Worm (Caenorhabditis elegans) whole organism, L1 larva: ENCODE results near the gene T27E4.1.

Experiments used
- alr-1 ChIP-seq: fragments of 200-800 bp; sonication (Bioruptor generic); optimal IDR thresholded peaks from 2 replicates; lab custom pipeline; 2018; ENCODE audit warnings: borderline replicate concordance, mild to moderate bottlenecking, missing genetic modification characterization, missing compliant biosample characterization
- aly-2 ChIP-seq: fragments of 150-350 bp; optimal IDR thresholded peaks from 2 replicates; lab custom pipeline; 2014; ENCODE audit warnings: missing biosample characterization, missing genetic modification characterization
- ama-1 ChIP-seq: fragments of 150-350 bp; optimal IDR thresholded peaks from 2 replicates; lab custom pipeline; 2014
- blmp-1 ChIP-seq: fragments of 150-350 bp; optimal IDR thresholded peaks from 2 replicates; lab custom pipeline; 2014; ENCODE audit warnings: missing biosample characterization, missing genetic modification characterization
- ceh-82 ChIP-seq, 3 experiments: fragments of 150-350 bp in 1 of 3; sonication (generic microtip) in 2 of 3; optimal IDR thresholded peaks; 2 replicates each; lab custom pipeline; 2014 to 2017; ENCODE audit warnings: missing biosample characterization in 3 of 3, missing genetic modification characterization in 3 of 3
- ces-1 ChIP-seq: fragments of 150-350 bp; optimal IDR thresholded peaks from 2 replicates; lab custom pipeline; 2014; ENCODE audit warnings: missing biosample characterization, missing genetic modification reagents, missing genetic modification characterization
- dsc-1 ChIP-seq: sonication (generic microtip); optimal IDR thresholded peaks from 2 replicates; lab custom pipeline; 2016; ENCODE audit warnings: mild to moderate bottlenecking, missing genetic modification characterization, missing compliant biosample characterization
- efl-1 ChIP-seq, 4 experiments: fragments of 150-350 bp; optimal IDR thresholded peaks in 3 of 4; peaks in 1 of 4; 1 replicate in 1 of 4; 2 replicates in 3 of 4; lab custom pipeline; 2014; ENCODE audit warnings: missing biosample characterization in 2 of 4, missing genetic modification characterization in 2 of 4, missing genetic modification reagents in 2 of 4
- efl-3 ChIP-seq: fragments of 200-800 bp; sonication (Bioruptor generic); optimal IDR thresholded peaks from 2 replicates; lab custom pipeline; 2018; ENCODE audit warnings: mild to moderate bottlenecking, missing genetic modification characterization, missing compliant biosample characterization
- egl-27 ChIP-seq, 2 experiments: fragments of 150-350 bp in 1 of 2; sonication (generic microtip); optimal IDR thresholded peaks; 3 replicates each; lab custom pipeline; 2017 to 2018; ENCODE audit warnings: missing biosample characterization in 2 of 2, missing genetic modification characterization in 2 of 2, missing genetic modification reagents in 2 of 2
- elt-2 ChIP-seq: sonication (generic microtip); optimal IDR thresholded peaks from 2 replicates; lab custom pipeline; 2016; ENCODE audit warnings: missing genetic modification characterization, mild to moderate bottlenecking, inconsistent platforms, missing compliant biosample characterization, missing genetic modification reagents
- fkh-8 ChIP-seq: sonication (generic microtip); optimal IDR thresholded peaks from 2 replicates; lab custom pipeline; 2016; ENCODE audit warnings: mild to moderate bottlenecking, missing genetic modification characterization, missing compliant biosample characterization
- fos-1 ChIP-seq: fragments of 150-350 bp; optimal IDR thresholded peaks from 2 replicates; lab custom pipeline; 2014; ENCODE audit warnings: missing biosample characterization, missing genetic modification characterization
- lin-13 ChIP-seq: fragments of 150-350 bp; optimal IDR thresholded peaks from 2 replicates; lab custom pipeline; 2014; ENCODE audit warnings: missing biosample characterization, missing genetic modification reagents, missing genetic modification characterization
- lin-14 ChIP-seq: fragments of 200-800 bp; sonication (Bioruptor generic); optimal IDR thresholded peaks from 2 replicates; lab custom pipeline; 2018; ENCODE audit warnings: mild to moderate bottlenecking, missing genetic modification characterization, moderate library complexity, missing compliant biosample characterization
- lin-35 ChIP-seq, 2 experiments: fragments of 150-350 bp; optimal IDR thresholded peaks; 2 replicates each; lab custom pipeline; 2014; ENCODE audit warnings: missing biosample characterization in 2 of 2, missing genetic modification characterization in 2 of 2, missing genetic modification reagents in 2 of 2
- lir-3 ChIP-seq: sonication (generic microtip); optimal IDR thresholded peaks from 2 replicates; lab custom pipeline; 2016; ENCODE audit warnings: mild to moderate bottlenecking, missing genetic modification characterization, moderate library complexity, missing compliant biosample characterization; ENCODE audit not compliant: poor library complexity
- lsy-2 ChIP-seq, 2 experiments: fragments of 150-350 bp; optimal IDR thresholded peaks; 2 replicates each; lab custom pipeline; 2014; ENCODE audit warnings: missing biosample characterization in 2 of 2, missing genetic modification characterization in 2 of 2
- mab-9 ChIP-seq: fragments of 200-800 bp; sonication (Bioruptor generic); IDR thresholded peaks from 2 replicates; pipeline ENCODE4 v1.3.6; 2022; ENCODE audit warnings: missing genetic modification reagents, missing genetic modification characterization, missing compliant biosample characterization
- mdl-1 ChIP-seq, 2 experiments: fragments of 150-350 bp; optimal IDR thresholded peaks; 2 replicates each; lab custom pipeline; 2014 to 2017; ENCODE audit warnings: missing biosample characterization in 2 of 2, missing genetic modification characterization in 2 of 2, inconsistent platforms in 1 of 2
- nhr-19 ChIP-seq: fragments of 200-800 bp; sonication (Bioruptor generic); conservative IDR thresholded peaks from 2 replicates; pipeline ENCODE4 v1.3.6; 2022; ENCODE audit warnings: missing genetic modification characterization, missing compliant biosample characterization
- nhr-20 ChIP-seq: sonication (generic microtip); optimal IDR thresholded peaks from 2 replicates; lab custom pipeline; 2016; ENCODE audit warnings: mild to moderate bottlenecking, missing genetic modification characterization, missing compliant biosample characterization
- nhr-47 ChIP-seq: sonication (generic microtip); optimal IDR thresholded peaks from 2 replicates; lab custom pipeline; 2016; ENCODE audit warnings: mild to moderate bottlenecking, missing genetic modification characterization, moderate library complexity, missing compliant biosample characterization
- nhr-71 ChIP-seq: sonication (generic microtip); optimal IDR thresholded peaks from 2 replicates; lab custom pipeline; 2016; ENCODE audit warnings: mild to moderate bottlenecking, missing genetic modification characterization, moderate library complexity, missing compliant biosample characterization
- nhr-77 ChIP-seq: fragments of 150-350 bp; optimal IDR thresholded peaks from 2 replicates; lab custom pipeline; 2014; ENCODE audit warnings: missing biosample characterization, missing genetic modification characterization
- nhr-85 ChIP-seq: sonication (generic microtip); peaks from one replicate; lab custom pipeline; 2016; ENCODE audit warnings: missing genetic modification characterization, inconsistent platforms, missing compliant biosample characterization
- nhr-90 ChIP-seq: sonication (generic microtip); optimal IDR thresholded peaks from 2 replicates; lab custom pipeline; 2016; ENCODE audit warnings: mild to moderate bottlenecking, missing genetic modification characterization, missing compliant biosample characterization; ENCODE audit not compliant: poor library complexity
- snpc-4 ChIP-seq: fragments of 150-350 bp; optimal IDR thresholded peaks from 2 replicates; lab custom pipeline; 2014; ENCODE audit warnings: missing biosample characterization, missing genetic modification characterization
- sptf-1 ChIP-seq: fragments of 150-350 bp; optimal IDR thresholded peaks from 2 replicates; lab custom pipeline; 2014; ENCODE audit warnings: missing biosample characterization, missing genetic modification characterization

The T27E4.1 gene

DNA sequence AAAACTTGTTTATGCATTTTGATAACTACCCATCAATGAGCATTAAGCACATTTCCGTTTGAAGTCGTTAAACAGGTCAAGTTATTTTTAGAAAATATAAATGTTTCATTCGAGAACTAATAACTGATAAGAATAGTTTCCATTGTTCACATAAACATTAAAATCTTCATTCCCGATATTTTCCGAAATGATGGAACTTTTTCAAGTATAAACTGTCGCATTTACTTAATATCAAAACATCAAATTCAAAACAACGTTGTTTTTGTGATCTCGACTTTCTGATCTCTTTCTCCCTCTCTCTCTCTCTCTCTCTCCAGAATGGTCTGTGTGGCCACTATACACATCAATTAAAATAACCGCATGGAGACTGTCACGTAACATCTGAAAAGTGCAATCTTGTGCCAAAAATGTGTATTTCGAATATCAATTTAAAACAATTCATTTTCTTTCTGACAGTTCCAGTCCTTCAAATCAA is 17.7 kb upstream of the T27E4.1 start (continued):
- peak; percentile 21 for TF ChIP-seq nhr-19 (GFP tag; lab: Robert Waterston, UW)
- peak; percentile 11 for TF ChIP-seq lin-13 (GFP tag; lab: Kevin White, UChicago)
- peak; percentile 43 for TF ChIP-seq nhr-20 (tag; lab: Kevin White, UChicago)
- TF ChIP-seq ama-1 (lab: Kevin White, UChicago): peak; percentile 64
- TF ChIP-seq lin-35 (GFP tag; optimal IDR thresholded peaks at IDR 0.05; lab: Kevin White, UChicago): peak in 1 of 2 experiments; percentile 28
- TF ChIP-seq sptf-1 (tag; lab: Kevin White, UChicago): no peak
- TF ChIP-seq aly-2: no peak

DNA sequence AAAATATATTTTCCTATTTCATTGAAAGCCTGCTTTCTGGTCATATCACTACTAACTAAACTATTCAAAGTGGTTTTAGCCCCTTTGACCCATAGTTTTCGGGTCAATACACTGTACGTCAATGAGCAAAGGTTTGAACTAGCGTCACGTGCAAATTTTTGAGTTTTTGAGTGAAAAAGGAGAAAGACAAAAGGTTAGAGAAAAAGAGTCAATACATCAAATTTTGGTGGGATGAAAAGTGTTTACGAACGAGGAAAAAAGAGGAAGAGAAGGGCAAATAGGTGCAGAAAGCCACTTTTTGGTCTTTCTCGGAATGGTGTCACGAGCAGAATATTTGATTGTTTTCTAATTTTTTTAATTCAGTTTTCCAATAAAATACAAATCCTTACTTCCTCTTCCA is 16.3 kb upstream of the T27E4.1 start:
- TF ChIP-seq efl-1 (optimal IDR thresholded peaks at IDR 0.05; lab: Kevin White, UChicago): no peak
- peak in 1 of 2 experiments; percentile 87 for TF ChIP-seq efl-1 (GFP tag; optimal IDR thresholded peaks at IDR 0.05 in 1 of 2; lab: Kevin White, UChicago)
- TF ChIP-seq lin-14: peak; percentile 44
- peak in 1 of 2 experiments; percentile 68 for TF ChIP-seq mdl-1 (tag; optimal IDR thresholded peaks at IDR 0.05; lab: Kevin White, UChicago)
- peak; percentile 53 for TF ChIP-seq nhr-71 (tag; lab: Kevin White, UChicago)
- TF ChIP-seq snpc-4 (tag; lab: Kevin White, UChicago): no peak
- TF ChIP-seq lir-3 (tag; lab: Kevin White, UChicago): no peak
- peak; percentile 4 to 35 for TF ChIP-seq lsy-2 (tag; optimal IDR thresholded peaks at IDR 0.05; lab: Kevin White, UChicago)
- TF ChIP-seq elt-2 (tag; lab: Kevin White, UChicago): peak; percentile 15
- no peak for TF ChIP-seq ces-1
- TF ChIP-seq nhr-20 (tag; lab: Kevin White, UChicago): peak; percentile 46
- TF ChIP-seq efl-3 (GFP tag; lab: Kevin White, UChicago): no peak
- TF ChIP-seq lin-13 (GFP tag; lab: Kevin White, UChicago): peak; percentile 18
- TF ChIP-seq dsc-1: peak; percentile 7
- TF ChIP-seq mab-9 (GFP tag; lab: Robert Waterston, UW): no peak
- peak; percentile 47 for TF ChIP-seq nhr-47 (tag; lab: Kevin White, UChicago)
- TF ChIP-seq fkh-8 (tag; lab: Kevin White, UChicago): peak; percentile 42
- TF ChIP-seq lin-35 (GFP tag; optimal IDR thresholded peaks at IDR 0.05; lab: Kevin White, UChicago): peak in 1 of 2 experiments; percentile 16
- TF ChIP-seq nhr-90 (tag; lab: Kevin White, UChicago): peak; percentile 38
- peak; percentile 34 for TF ChIP-seq nhr-77 (tag; lab: Kevin White, UChicago)
- TF ChIP-seq nhr-19 (GFP tag; lab: Robert Waterston, UW): peak; percentile 33; the same call in 1 of the 2 replicates
- no peak for TF ChIP-seq egl-27 (tag; optimal IDR thresholded peaks at IDR 0.05; lab: Kevin White, UChicago)

DNA sequence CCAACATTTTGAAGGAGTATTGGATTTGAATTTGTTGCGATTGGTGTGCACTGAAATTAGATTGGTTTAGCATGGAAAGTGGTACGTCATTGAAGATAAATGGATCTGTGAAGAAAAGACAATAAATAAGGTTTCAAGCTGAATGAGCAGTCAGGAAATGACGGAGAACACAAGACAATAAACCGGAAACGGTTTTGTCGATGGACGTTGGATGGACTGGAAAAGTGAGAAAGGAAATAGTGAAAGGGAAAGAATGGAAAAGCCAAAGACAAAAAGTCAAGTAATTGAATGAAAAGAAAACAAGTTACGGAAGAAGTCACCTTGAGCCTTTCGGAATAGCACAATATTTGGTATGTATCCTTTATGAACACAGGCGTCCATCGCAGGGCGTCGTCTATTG is 15.9 kb upstream of the T27E4.1 start, which contains the start of gene T27E4.7:
Gene T27E4.7 (minus strand): TSS at position 50 of the 400 bp plus-strand sequence.
- no peak for TF ChIP-seq alr-1 (tag; lab: Kevin White, UChicago)
- no peak for TF ChIP-seq efl-1 (optimal IDR thresholded peaks at IDR 0.05; lab: Kevin White, UChicago)
- peak in 1 of 2 experiments; percentile 86 for TF ChIP-seq efl-1 (GFP tag; optimal IDR thresholded peaks at IDR 0.05 in 1 of 2; lab: Kevin White, UChicago)
- no peak for TF ChIP-seq ceh-82 (tag; optimal IDR thresholded peaks at IDR 0.05; lab: Kevin White, UChicago)

DNA sequence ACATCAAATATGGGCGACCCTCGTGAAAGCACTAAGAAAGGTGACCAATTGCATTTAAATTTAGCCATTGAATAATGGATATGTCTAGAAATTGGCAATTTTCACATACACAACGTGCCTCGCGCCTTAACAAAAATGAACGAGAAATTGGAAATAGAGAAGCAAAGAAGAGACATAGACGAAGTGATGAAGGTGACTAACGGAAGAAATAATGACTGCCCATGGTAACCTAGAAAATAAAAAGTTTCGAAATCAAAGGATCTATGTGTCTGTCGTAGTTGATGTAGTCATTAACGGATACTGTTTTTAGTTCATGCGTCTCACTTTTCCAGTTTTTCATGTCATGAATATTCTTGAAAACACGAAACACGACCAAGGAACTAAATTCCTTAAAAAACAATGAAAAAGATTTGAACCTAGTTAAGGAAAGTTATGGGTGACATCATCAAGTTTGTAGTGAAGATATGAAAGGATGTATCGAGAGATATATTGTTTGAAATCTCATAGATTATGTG is 14.0 kb upstream of the T27E4.1 start:
- TF ChIP-seq lin-14 (peak; percentile 32), efl-1 (optimal IDR thresholded peaks at IDR 0.05; lab: Kevin White, UChicago) (no peak), efl-1 (GFP tag; optimal IDR thresholded peaks at IDR 0.05 in 1 of 2; lab: Kevin White, UChicago) (peak in 1 of 2 experiments; percentile 73), fos-1 (tag; lab: Kevin White, UChicago) (peak; percentile 3), nhr-85 (tag; lab: Kevin White, UChicago) (peak; percentile 90), egl-27 (tag; optimal IDR thresholded peaks at IDR 0.05; lab: Kevin White, UChicago) (no peak), sptf-1 (tag; lab: Kevin White, UChicago) (no peak), blmp-1 (tag; lab: Kevin White, UChicago) (peak; percentile 25)
